Worm (Caenorhabditis elegans): Measurements from ENCODE around the gene gly-9.
A peak's percentile ranks its signal among the peaks of the same experiment; 100 is the strongest.

Gene gly-9

DNA sequence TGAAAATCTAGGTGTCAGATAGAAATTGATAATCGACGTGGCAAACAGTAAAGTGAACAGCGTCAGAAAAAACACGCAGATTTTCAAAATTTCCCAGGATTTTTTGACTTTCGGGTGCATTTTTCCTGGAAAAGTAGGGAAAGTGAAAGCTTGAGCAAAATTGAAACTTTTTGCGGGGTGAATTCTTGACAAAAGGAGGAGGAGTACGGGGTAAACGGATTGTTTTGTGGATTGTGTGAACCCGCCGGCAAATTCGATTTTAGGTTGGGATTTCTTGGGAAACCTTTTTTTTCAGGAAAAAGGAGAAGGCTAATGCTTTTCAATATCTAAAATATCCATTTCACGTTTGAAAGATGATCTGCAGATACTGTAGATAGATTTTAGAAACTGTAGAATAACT lies 55.6 kb downstream of the gly-9 start, which contains the start of gene Y47D3A.34:
Y47D3A.34 (minus strand) TSS at position 120 of the 400 bp plus-strand sequence.
- TF ChIP-seq ref-2 (tag; optimal IDR thresholded peaks at IDR 0.05), result no peak
- TF ChIP-seq unc-42 (tag; optimal IDR thresholded peaks at IDR 0.05), result peak; percentile 39

DNA sequence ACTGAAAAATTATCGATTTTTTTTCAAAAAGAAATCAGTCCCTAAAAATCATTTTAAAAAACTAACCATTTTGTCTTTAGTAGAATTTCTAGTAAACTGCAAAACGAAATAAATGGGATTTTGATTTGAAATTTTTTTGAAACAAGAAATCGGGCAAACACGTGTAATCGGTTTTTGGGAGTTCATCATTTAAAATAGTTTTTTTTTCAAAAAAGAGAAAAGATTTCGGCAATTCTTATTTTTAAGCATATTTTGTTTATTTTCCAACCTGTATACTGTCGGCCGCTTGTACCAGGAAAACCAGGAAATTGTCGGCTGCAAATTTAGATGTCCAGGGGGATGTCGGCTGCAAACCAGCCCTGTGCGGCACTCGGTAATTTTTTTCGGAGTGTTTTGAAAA lies 58.4 kb downstream of the gly-9 start, which contains the start of gene elo-8:
elo-8 (minus strand) TSS at position 101 of the 400 bp plus-strand sequence.
- TF ChIP-seq ceh-34 (tag; optimal IDR thresholded peaks at IDR 0.05) (no peak), unc-42 (tag; optimal IDR thresholded peaks at IDR 0.05) (no peak), che-1 (tag; optimal IDR thresholded peaks at IDR 0.05) (no peak), ceh-48 (tag; optimal IDR thresholded peaks at IDR 0.05) (no peak), C38D4.7 (GFP tag; optimal IDR thresholded peaks at IDR 0.05) (no peak), pag-3 (tag; optimal IDR thresholded peaks at IDR 0.05; ENCODE audit: borderline replicate concordance) (no peak), pros-1 (tag; optimal IDR thresholded peaks at IDR 0.05) (no peak), pqm-1 (tag; optimal IDR thresholded peaks at IDR 0.05) (no peak), hlh-13 (GFP tag; optimal IDR thresholded peaks at IDR 0.05) (no peak), ref-2 (tag; optimal IDR thresholded peaks at IDR 0.05) (no peak), ceh-45 (GFP tag; IDR thresholded peaks at IDR 0.05) (no peak), hlh-15 (tag; optimal IDR thresholded peaks at IDR 0.05) (no peak), ztf-16 (tag; optimal IDR thresholded peaks at IDR 0.05) (no peak), nfya-1 (tag; optimal IDR thresholded peaks at IDR 0.05) (no peak), mec-3 (tag; optimal IDR thresholded peaks at IDR 0.05; ENCODE audit: borderline replicate concordance) (no peak)

DNA sequence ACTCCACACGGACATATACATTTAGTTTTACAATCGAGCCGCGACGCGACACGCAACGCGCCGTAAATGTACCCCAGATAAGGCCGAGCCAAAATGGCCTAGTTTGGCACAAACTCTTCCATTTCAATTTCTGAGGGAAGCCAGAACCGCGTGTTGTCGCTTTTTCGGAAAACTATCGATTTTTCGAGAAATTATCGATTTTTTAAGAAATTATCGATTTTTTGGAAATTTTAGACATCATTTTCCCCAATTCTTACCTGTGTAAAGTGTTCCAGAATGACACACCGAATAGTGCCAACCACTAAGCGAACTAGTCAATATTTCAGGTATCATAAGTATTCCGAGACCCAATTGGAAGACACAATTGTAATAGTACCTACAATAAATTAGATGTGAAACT lies 59.0 kb downstream of the gly-9 start:
- TF ChIP-seq ceh-31 (tag; optimal IDR thresholded peaks at IDR 0.05) (no peak), F13H6.1 (tag; optimal IDR thresholded peaks at IDR 0.05) (no peak), K09A11.1 (tag; optimal IDR thresholded peaks at IDR 0.05; ENCODE audit: insufficient read depth) (no peak), zip-5 (tag; optimal IDR thresholded peaks at IDR 0.05) (no peak), ceh-18 (tag; optimal IDR thresholded peaks at IDR 0.05) (no peak), hlh-8 (tag; optimal IDR thresholded peaks at IDR 0.05) (no peak), odd-2 (tag; optimal IDR thresholded peaks at IDR 0.05) (no peak)

DNA sequence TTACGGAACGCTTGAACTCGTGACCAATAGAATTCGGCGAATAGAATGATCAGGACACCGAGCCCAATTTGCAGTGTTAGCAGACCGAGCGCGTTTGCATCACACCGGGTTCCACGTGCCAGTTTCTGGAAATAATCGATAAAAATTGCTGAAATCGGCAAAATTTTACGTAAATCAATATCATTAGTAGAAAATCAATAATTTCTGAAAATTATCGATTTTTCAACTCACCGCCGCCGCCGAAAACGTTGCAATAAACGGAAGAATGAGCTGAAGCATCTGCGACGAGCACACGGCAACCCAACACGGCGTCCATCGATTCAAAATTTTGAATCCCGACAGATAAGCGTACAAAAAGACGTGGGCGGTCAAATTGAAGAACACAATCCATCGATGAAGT lies 59.8 kb downstream of the gly-9 start:
- TF ChIP-seq unc-42 (tag; optimal IDR thresholded peaks at IDR 0.05), result no peak
- no peak for TF ChIP-seq hlh-13 (GFP tag; optimal IDR thresholded peaks at IDR 0.05)
- TF ChIP-seq zip-5 (tag; optimal IDR thresholded peaks at IDR 0.05), result no peak
